Worm (Caenorhabditis elegans): ENCODE measurements around the gene F38A1.13.

F38A1.13 gene

DNA sequence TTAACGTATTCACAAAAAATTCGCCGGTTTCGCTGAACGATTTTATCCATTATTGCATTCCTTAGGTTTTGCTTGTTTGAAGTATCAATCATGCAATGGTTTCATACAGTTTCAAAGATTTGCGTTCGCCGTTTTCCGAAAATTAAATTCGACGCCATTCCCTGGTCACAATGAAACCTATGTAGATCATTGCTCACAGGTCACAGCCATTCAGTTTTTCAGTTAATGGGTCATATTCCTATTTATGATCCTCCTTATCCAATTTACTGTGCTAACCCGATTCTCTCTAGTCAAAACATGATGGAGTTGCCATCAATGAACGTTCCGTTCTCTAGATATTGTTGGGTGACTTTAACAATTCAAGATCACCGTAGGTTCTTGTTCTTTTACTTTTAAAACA, at the start of gene F38A1.13:
F38A1.13 (plus strand) TSS at position 301 of the 400 bp plus-strand sequence.
- no peak for TF ChIP-seq unc-62 (GFP tag; optimal IDR thresholded peaks at IDR 0.05)

DNA sequence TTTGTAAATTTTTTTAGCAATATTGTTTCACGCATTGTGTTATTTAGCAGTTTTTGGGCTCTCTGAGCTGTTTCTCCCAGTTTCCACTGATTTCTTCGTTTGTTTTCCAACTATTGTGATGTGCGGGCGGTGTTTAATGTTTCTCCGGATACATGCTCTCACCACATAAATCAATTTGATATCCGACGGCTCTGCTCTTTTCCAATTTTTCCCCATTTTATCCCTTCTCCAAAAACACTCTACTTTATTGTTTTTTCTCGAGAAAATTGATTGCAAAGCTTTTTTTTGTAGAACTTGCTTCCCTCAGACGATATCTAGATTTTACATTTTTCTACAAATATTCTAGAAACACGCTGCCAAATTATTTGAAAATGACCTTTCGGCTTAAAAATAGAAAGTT, 49.5 kb upstream of the F38A1.13 start:
- TF ChIP-seq unc-62 (GFP tag; optimal IDR thresholded peaks at IDR 0.05), result no peak

DNA sequence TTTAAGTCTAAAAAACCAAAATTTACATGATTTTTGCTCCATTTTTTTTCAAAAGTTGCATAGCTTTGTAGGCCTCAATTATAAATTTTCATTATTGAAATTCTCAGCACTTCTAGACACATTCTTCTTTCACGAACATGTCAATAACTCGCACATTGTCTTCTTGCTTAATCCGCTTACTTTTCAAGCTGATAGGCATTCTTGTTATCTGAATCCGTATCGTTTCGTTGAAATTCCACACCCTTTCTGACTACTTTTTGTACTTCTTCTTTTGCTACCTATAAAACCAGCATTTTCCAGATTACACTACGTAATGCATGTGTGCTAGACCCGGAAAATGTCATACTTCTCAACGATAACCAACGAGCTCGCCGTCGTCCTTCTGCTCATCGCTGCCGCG, 48.7 kb upstream of the F38A1.13 start, which contains the start of gene W09G12.9:
W09G12.9 (plus strand) TSS at position 301 of the 400 bp plus-strand sequence.
- no peak for TF ChIP-seq unc-62 (GFP tag; optimal IDR thresholded peaks at IDR 0.05)

DNA sequence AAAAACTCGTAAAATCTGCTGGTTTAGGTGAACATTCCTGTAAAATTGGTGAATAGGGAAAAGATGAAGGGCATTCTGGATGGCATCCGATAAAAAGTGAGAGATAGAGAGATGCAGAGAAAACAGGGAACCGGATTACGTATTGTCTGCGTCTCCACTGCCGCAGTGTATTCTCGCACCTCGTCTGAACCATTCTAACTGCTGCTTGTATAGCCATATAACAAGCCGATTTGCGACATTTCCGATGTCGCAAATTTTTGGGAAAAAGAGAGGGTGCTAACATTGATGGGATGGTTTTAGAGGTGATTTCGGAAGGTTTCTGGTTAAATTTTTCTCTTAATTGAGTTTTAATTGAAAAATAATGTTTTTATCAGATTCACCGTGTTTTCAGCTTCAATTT, 43.9 kb upstream of the F38A1.13 start, which contains the start of gene W09G12.10:
W09G12.10 (minus strand) TSS at position 121 of the 400 bp plus-strand sequence.
- TF ChIP-seq unc-62 (GFP tag; optimal IDR thresholded peaks at IDR 0.05), result no peak

DNA sequence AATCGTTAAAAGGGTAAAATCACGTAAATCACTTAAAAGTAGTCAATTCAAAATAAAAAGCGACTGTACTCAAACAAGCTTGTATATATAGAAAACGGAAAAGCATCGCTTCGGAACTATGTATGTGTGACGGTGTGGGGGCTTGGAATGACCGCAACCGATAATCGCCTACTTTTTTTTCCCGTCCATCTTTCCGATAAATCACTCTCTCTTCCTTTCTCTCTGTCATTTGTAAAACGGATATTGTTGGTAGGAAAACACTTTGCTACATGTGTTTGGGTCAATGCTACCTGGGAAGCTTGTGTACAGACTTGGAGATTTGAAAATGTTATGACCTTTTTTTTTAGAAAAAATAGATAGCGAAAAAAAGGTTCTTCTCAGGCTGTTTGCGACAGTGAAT, 40.2 kb upstream of the F38A1.13 start:
- TF ChIP-seq unc-62 (GFP tag; optimal IDR thresholded peaks at IDR 0.05), result no peak

DNA sequence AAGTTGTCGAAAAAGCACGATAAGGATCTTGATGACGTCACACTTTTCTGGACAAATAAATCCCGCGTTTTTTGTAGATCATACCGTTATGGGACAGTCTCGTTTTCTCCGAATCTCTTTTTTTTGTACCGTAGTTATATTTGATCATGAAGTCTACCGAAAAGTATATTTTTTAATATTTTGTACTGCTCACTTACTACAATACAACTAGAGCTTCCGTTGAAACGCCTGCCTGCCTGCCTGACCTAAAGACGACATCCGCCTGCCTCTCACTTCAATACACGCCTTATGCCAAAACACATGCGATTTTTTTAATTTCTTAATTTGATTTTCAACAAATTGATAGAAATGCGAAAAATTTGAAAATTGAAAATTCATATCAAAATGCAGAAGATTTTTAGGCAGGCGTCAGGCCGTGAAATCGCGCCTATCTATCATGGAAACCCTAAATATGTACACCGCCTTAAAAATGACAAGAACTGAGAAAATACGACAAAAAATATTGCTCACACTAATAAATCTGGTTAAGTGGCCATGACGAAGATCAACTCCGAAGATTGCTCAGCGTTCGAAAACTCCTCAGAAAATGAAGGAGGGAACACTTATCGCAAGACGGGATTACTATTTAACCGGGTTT, 39.3 kb upstream of the F38A1.13 start, which contains the start of gene W09G12.8:
W09G12.8 (plus strand) TSS at position 587 of the 637 bp plus-strand sequence.
- TF ChIP-seq unc-62 (GFP tag; optimal IDR thresholded peaks at IDR 0.05), result no peak

DNA sequence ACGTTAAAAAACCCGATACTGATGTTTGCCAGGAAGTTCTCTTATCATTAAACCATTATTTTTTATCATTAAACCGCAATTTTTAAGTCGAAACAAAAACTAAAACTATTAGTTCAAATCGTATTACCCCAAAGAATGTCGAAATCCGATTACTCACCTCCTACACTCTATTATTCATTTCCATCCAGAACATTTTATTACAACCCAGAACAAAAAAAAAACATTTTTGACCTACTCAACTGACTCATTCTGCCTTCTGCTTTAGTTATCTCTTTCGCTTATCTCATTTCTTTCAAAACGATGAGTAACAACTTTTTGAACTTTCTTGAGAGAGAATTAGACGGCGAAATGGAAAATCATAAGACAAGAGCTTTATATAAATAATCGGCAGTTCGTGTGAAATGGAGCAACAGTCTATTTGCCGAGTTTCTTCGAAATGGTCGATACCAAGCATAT, 36.3 kb upstream of the F38A1.13 start, which contains the start of gene W09G12.7:
W09G12.7 (plus strand) TSS at position 406 of the 456 bp plus-strand sequence.
- no peak for TF ChIP-seq unc-62 (GFP tag; optimal IDR thresholded peaks at IDR 0.05)

DNA sequence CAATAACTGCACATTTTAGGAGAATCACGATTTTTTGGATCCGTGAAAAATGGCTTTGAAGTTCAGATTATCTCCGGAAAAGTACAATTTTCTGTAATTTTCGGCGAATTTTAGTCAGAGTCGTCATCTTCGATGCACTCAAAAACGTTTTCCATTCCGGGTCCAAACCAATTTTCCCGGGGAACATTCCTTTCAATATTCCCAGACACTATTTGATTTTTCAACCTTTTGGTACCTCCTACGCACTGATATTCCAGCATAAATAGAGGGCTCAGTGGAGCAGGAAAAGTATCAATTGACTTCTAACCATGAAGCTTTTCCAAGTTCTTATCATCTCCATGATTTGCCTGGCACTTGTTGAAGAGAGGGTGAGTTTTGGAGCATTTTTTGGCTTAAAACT, 33.4 kb upstream of the F38A1.13 start, which contains the start of gene W09G12.6:
W09G12.6 (plus strand) TSS at position 301 of the 400 bp plus-strand sequence.
- TF ChIP-seq unc-62 (GFP tag; optimal IDR thresholded peaks at IDR 0.05), result no peak

DNA sequence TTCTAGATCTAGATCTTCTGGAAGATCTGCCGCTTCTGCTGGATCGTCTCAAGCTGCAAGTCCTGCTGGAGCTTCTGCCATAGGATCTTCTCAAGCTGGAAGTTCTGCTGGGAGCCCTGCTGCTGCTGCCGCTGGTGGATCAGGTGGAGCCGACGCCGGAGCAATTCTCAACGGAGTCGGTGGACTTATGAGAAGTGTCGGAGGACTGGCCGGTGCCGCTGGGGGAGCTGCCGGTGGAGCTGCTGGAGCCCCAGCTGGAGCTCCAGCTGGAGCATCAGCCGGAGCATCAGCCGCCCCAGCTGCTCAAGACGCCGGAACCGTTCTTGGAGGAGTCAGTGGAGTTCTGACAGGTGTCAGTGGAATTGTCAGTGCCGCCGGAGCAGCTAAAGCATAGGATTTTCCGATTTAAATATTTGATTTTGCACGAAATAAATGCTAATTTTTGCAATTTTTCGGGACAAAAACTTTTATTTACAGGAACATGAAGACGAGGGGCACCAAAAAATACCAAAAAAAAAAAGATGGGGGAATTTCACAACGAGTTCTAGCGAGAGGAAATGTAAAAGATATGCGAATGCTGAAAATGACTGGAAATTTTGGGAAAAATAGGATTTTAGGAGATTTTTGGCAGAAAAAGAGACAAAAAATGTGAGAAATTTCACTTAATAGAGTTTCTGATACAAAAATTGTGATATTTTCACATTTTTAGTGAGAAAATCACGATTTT, 32.4 kb upstream of the F38A1.13 start:
- no peak for TF ChIP-seq unc-62 (GFP tag; optimal IDR thresholded peaks at IDR 0.05)

DNA sequence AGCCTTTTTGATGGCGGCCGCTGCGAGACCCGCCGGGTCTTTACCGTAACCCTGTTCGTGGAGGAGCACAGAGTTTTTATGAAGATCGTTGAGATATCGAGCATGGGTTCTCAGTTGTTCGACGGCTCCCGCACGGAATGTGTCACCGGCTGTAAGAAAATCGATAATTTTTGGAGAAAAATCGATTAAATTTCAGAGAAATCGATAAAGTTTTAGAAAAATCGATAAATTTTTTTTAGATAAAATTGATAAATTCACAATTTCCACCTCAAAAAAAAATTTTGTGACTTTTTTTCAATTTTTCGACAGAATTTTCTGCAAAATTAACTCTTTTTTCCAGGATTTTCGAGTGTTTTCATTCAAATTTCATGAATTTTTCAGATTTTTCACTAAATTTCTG, 30.2 kb upstream of the F38A1.13 start:
- TF ChIP-seq unc-62 (GFP tag; optimal IDR thresholded peaks at IDR 0.05), result no peak

DNA sequence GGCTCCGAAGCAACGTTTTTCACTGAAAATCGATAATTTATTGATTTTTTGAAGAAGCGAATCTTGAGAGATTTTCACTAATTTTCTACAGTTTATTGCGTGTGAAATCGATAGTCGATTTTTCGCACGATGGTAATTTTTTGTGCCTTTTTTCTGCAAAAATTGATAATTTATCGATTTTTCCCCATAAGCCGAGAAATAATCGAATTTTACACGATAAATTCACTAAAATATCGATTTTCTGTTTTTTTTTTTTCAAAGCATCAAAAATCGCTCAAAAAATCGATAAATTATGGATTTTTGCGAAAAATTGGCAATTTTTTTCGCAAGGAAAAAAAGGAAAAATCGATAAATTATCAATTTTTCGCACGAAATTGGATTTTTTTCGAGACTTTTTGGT, 29.2 kb upstream of the F38A1.13 start:
- TF ChIP-seq unc-62 (GFP tag; optimal IDR thresholded peaks at IDR 0.05), result no peak

DNA sequence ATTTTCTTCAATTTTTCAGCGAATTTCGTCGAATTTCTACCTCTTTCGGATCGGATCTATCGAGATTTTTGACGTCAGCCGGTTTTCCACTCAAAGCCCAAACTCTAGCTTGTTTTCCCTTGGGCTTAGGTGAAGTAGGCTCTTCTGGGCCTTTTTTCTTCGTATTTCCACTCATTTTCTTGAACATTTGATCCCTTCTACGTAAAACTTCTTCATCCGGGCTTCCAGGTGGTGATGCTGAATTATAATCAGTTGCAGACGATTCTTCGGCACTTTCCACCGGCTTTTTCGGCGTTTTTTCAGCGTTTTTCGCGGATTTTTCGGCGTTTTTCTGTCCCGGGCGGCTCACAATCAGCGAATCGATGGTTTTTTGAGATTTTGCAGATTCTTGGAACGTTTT, 26.9 kb upstream of the F38A1.13 start:
- no peak for TF ChIP-seq unc-62 (GFP tag; optimal IDR thresholded peaks at IDR 0.05)

DNA sequence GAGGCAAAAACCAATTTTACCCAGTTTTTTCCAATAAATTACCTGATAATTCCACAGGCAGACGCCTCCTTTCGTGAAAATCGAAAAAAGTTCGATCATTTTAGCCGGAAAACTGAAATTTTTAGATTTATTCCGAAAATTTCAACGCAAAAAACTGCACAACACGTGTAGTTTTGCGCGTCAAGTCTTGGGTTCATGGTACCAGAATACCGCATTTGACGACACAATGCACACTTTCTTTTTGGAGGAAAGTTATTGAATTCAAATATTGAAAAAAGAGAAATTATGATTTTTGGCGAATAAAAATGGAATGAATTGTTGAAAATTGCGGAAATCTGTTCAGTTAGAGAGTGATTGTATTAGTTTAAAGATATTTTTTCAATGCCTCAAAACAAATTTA, 25.3 kb upstream of the F38A1.13 start, which contains the start of gene F38A1.8:
F38A1.8 (minus strand) TSS at position 167 of the 400 bp plus-strand sequence.
- TF ChIP-seq unc-62 (GFP tag; optimal IDR thresholded peaks at IDR 0.05), result no peak

DNA sequence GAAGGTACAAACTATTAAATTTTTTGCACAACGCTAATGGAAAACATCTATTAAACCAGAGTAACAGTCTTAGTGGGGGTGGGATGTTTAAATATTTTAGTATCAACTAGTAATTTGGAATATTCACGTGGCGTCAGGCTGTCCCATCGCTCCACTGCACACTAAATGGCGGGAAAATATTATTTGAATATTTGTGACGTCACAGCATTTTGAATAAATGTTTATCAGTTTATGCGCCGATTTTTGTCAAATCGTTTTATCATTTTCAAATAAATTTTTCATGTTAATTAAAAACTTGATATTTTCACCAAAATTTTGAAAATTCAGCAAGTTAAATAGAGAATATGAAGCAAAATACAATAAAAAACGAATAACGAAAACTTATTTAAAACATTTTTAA, 21.7 kb upstream of the F38A1.13 start, which contains the start of gene F38A1.15:
F38A1.15 (minus strand) TSS at position 101 of the 400 bp plus-strand sequence.
- TF ChIP-seq unc-62 (GFP tag; optimal IDR thresholded peaks at IDR 0.05), result no peak

DNA sequence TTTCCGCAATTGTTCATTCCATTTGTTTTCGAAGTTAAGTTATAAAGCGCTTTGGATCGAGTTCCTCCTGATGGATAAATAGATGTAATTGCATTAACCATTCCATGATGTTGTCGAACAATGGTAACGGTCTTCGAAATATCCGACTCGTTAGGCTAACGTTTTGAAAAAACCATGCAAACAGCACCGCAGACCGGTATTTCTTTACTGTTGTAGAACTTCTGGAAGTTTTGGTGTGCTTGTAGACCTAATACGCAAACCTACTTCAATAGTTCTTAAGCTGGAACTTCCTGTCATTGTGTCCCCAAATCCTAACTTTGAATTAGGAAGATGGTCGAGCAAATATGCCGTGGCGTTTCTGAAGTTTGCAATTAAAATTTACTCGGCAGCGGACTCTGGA, 19.8 kb upstream of the F38A1.13 start, which contains the start of gene F38A1.9:
F38A1.9 (minus strand) TSS at position 101 of the 400 bp plus-strand sequence.
- no peak for TF ChIP-seq unc-62 (GFP tag; optimal IDR thresholded peaks at IDR 0.05)

DNA sequence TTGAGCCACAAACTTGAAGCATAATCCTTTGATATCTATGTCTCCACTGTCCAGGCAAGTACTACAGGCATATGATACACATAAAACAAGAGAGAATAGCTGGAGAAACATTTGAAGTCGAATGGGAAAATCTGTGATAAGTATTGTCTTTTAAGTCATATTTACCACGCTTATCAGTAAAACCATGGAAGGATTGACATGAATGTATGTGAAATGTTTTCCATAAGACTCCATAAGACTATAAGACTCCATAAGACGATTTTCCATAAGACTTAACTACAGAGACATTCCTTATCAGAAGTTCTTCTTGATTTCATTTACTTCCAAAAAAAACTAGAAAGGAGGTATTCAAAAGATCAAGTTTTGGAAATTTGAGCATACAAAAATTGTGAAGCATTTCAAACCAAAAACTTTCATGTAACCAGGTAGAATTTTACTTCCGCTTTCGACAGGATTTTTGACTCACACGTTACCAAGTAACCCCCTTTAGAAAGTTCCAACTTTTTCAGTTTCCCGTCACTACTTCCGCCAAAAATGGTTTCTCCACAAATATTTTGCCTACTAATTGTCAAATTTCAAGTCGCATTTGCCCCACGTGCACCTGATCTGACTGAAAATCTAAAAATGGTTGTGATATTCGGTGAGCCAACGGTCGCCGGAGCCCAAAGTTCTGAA, 18.1 kb upstream of the F38A1.13 start, which contains the start of the genes clec-165 and F38A1.11:
clec-165 (minus strand) TSS at position 125 of the 675 bp plus-strand sequence.
F38A1.11 (plus strand) TSS at position 625 of the 675 bp plus-strand sequence.
- no peak for TF ChIP-seq unc-62 (GFP tag; optimal IDR thresholded peaks at IDR 0.05)
